Worm (Caenorhabditis elegans): ENCODE data around the gene C49C3.8.

Gene C49C3.8

DNA sequence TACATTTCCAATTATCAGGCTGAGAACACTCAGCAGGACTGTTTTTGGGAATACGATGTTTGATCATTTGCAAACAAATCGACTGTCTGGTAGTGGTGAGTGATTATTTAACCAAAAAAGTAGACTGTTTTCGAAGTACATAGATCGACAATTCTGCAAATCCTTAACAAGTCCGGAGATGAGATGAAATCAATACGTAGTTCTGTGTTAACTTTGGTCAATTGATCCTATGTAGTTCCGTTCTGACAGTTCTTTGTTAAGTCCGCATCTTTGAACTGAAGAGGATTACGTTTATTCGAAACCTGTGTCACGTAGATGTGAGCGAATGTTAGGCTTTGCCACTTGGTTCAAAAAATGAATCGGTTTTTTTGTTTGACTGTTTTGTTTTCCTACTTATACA lies 16.6 kb downstream of the C49C3.8 start, which contains the start of gene clec-199:
clec-199 (plus strand) TSS at position 301 of the 400 bp plus-strand sequence.
- TF ChIP-seq ceh-48 (tag; optimal IDR thresholded peaks at IDR 0.05) (no peak), pax-1 (tag; optimal IDR thresholded peaks at IDR 0.05) (no peak), fkh-6 (tag; optimal IDR thresholded peaks at IDR 0.05) (no peak), hlh-15 (tag; optimal IDR thresholded peaks at IDR 0.05) (no peak)

DNA sequence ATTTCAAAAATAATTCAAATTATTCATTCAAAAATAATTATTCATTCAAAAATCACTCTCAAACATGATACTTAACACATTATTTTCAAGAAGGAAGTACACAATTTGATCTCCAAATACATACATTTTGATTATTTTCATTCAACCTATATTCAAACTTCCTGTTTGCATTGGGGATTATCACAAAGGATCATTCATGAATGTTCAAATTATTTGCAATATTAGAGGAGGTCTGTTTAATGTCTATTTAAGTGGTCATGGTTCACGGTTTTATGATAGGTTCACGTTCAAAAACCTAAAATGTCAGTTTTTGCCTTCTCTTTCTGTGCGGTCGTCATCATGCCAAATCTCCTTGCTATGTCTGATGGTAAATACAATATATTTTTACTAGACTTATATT lies 26.1 kb downstream of the C49C3.8 start, which contains the start of gene clec-202:
clec-202 (plus strand) TSS at position 301 of the 400 bp plus-strand sequence.
- TF ChIP-seq ceh-22 (tag; optimal IDR thresholded peaks at IDR 0.05) (no peak), ceh-18 (tag; optimal IDR thresholded peaks at IDR 0.05) (no peak), pag-3 (tag; optimal IDR thresholded peaks at IDR 0.05; ENCODE audit: borderline replicate concordance) (no peak), ceh-2 (tag; optimal IDR thresholded peaks at IDR 0.05) (no peak)

DNA sequence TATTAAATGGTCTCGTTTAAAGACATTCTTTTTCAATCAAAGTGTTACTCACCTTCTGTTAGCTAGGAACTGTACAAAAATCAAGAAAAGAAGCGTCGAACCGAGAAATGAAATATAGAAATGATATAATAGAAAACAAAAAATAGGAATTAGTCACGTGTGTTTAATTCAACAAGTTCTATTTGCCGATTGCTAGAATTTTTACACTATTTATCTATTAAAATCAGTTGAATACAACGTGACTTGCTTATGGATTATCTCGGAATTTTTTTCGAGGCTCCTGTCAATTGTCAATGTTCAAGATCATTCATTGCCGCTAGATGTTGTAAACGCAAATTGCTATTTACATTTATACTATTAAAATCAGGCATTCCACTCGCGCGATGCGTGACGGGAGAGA lies 32.3 kb downstream of the C49C3.8 start, which contains the start of gene zipt-17:
zipt-17 (minus strand) TSS at position 101 of the 400 bp plus-strand sequence.
- TF ChIP-seq hlh-13 (GFP tag; optimal IDR thresholded peaks at IDR 0.05) (no peak), pag-3 (tag; optimal IDR thresholded peaks at IDR 0.05; ENCODE audit: borderline replicate concordance) (no peak), madf-2 (tag; optimal IDR thresholded peaks at IDR 0.05) (no peak), nhr-11 (tag; optimal IDR thresholded peaks at IDR 0.05) (no peak), dmd-4 (tag; optimal IDR thresholded peaks at IDR 0.05; ENCODE audit: borderline replicate concordance) (no peak), lin-11 (tag; optimal IDR thresholded peaks at IDR 0.05) (no peak), nfya-1 (tag; optimal IDR thresholded peaks at IDR 0.05) (no peak), npax-4 (tag; optimal IDR thresholded peaks at IDR 0.05) (no peak), pros-1 (tag; optimal IDR thresholded peaks at IDR 0.05) (no peak), ceh-34 (tag; optimal IDR thresholded peaks at IDR 0.05) (no peak), sox-4 (tag; optimal IDR thresholded peaks at IDR 0.05) (no peak), che-1 (tag; optimal IDR thresholded peaks at IDR 0.05) (no peak), ceh-48 (tag; optimal IDR thresholded peaks at IDR 0.05) (no peak), ceh-14 (tag; optimal IDR thresholded peaks at IDR 0.05) (no peak), ceh-45 (GFP tag; IDR thresholded peaks at IDR 0.05) (no peak), pax-1 (tag; optimal IDR thresholded peaks at IDR 0.05) (no peak), sox-2 (GFP tag; IDR thresholded peaks at IDR 0.05) (no peak)

DNA sequence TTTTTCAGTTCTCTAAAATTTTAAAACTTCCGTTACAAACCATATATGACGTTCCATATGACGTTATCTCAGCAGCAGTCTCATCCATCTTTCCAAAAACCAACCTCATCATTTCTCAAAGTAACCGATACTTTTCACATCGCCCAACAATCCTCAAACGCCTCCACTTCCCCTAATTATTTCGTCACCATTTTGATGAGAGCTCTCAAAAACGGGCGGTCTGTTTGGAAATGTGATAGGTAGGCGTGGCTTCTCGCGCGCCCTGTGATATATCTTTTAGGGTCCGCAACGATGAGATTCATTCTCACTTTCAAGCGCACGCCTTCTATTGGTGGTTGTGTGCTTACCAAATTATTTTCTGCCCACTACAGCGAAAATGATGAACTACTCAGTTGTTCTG lies 33.3 kb downstream of the C49C3.8 start, which contains the start of gene trh-1:
trh-1 (plus strand) TSS at position 301 of the 400 bp plus-strand sequence.
- TF ChIP-seq tbx-2 (tag; optimal IDR thresholded peaks at IDR 0.05) = no peak
- TF ChIP-seq npax-4 (tag; optimal IDR thresholded peaks at IDR 0.05) = no peak
- no peak for TF ChIP-seq ceh-30 (tag; optimal IDR thresholded peaks at IDR 0.05)
- no peak for TF ChIP-seq fkh-10 (GFP tag; optimal IDR thresholded peaks at IDR 0.05)
- TF ChIP-seq pag-3 (tag; optimal IDR thresholded peaks at IDR 0.05; ENCODE audit: borderline replicate concordance) = no peak
- no peak for TF ChIP-seq ref-2 (tag; optimal IDR thresholded peaks at IDR 0.05)
- TF ChIP-seq syd-9 (tag; optimal IDR thresholded peaks at IDR 0.05) = no peak

DNA sequence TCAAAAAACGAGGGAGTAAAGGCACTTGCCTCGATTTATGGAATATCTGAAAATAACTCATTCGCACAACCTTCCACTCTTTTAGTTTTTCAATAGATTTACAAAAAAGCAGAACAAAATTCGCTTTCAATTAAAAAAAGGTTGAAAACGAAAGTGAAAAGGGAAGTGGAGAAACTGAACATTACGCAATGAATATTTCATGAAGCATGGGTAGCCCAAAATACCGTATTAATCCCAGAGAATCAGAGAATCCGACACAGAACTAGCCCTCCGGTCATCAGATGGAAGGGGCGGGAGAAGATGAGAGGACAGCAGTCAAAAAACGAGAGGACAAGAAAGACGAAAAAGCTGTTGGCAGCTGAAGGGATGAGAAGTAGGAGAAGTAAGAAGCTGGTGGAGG lies 36.5 kb downstream of the C49C3.8 start, which contains the start of gene C30H6.5:
C30H6.5 (plus strand) TSS at position 301 of the 400 bp plus-strand sequence.
- TF ChIP-seq ahr-1 (tag; optimal IDR thresholded peaks at IDR 0.05) (no peak), che-1 (tag; optimal IDR thresholded peaks at IDR 0.05) (no peak), unc-42 (tag; optimal IDR thresholded peaks at IDR 0.05) (no peak), unc-55 (GFP tag; optimal IDR thresholded peaks at IDR 0.05) (no peak), hlh-13 (GFP tag; optimal IDR thresholded peaks at IDR 0.05) (no peak), hlh-8 (tag; optimal IDR thresholded peaks at IDR 0.05) (no peak), tbx-2 (tag; optimal IDR thresholded peaks at IDR 0.05) (no peak), pha-4 (tag; optimal IDR thresholded peaks at IDR 0.05) (no peak), ceh-22 (tag; optimal IDR thresholded peaks at IDR 0.05) (no peak)

DNA sequence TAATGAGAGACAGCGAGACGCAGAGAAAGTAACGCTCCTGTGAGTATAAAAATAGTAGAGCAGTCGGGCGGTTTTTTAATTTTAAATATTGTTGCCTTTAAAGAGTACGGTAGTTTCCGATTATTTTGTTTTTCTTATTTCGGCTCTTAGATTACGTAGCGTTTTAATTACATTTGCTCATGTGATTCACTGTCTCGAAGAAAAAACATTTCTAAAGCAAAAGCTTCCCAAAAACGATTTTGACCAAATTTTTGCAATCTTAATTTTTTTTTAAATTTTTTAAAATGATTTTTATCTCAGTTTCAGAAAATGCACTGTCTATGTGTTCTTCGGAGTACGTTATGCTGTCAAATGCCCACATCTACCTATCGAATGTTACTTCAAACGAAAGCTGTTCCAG lies 41.1 kb downstream of the C49C3.8 start, which contains the start of gene haf-1:
haf-1 (plus strand) TSS at position 301 of the 400 bp plus-strand sequence.
- no peak for TF ChIP-seq ceh-45 (GFP tag; IDR thresholded peaks at IDR 0.05)
- TF ChIP-seq pha-4 (tag; optimal IDR thresholded peaks at IDR 0.05) = no peak
- no peak for TF ChIP-seq lin-11 (tag; optimal IDR thresholded peaks at IDR 0.05)
- no peak for TF ChIP-seq fkh-10 (GFP tag; optimal IDR thresholded peaks at IDR 0.05)
- no peak for TF ChIP-seq ttx-3 (tag; optimal IDR thresholded peaks at IDR 0.05)
- TF ChIP-seq ceh-34 (tag; optimal IDR thresholded peaks at IDR 0.05) = no peak
- no peak for TF ChIP-seq ahr-1 (tag; optimal IDR thresholded peaks at IDR 0.05)
- TF ChIP-seq ceh-31 (tag; optimal IDR thresholded peaks at IDR 0.05) = no peak
- no peak for TF ChIP-seq mec-3 (tag; optimal IDR thresholded peaks at IDR 0.05; ENCODE audit: borderline replicate concordance)
- TF ChIP-seq tbx-2 (tag; optimal IDR thresholded peaks at IDR 0.05) = no peak

Measured in whole organism, late embryonic.